Fruit fly (Drosophila melanogaster) whole organism, embryonic: ENCODE results near the gene CG15431.
A peak's percentile ranks its signal among the peaks of the same experiment; 100 is the strongest.

Experiments used
- Atf6 ChIP-seq: fragments of 200-800 bp; sonication (Bioruptor generic); IDR thresholded peaks from 2 replicates; pipeline ENCODE4 v1.3.6; 2022; ENCODE audit warnings: missing biosample characterization, missing genetic modification characterization
- CG10431 ChIP-seq: fragments of 200-800 bp; sonication (Bioruptor generic); optimal IDR thresholded peaks from 3 replicates; lab custom pipeline; 2018; ENCODE audit warnings: missing biosample characterization, mild to moderate bottlenecking, missing genetic modification characterization
- CG11085 ChIP-seq: fragments of 200-800 bp; sonication (Bioruptor generic); IDR thresholded peaks from 2 replicates; pipeline ENCODE4 v1.3.6; 2022; ENCODE audit warnings: missing biosample characterization, missing genetic modification characterization
- CG12659 ChIP-seq: fragments of 200-800 bp; sonication (Bioruptor generic); optimal IDR thresholded peaks from 3 replicates; lab custom pipeline; 2017; ENCODE audit warnings: mild to moderate bottlenecking, missing biosample characterization, missing genetic modification reagents, missing genetic modification characterization
- CG13287 ChIP-seq: fragments of 200-800 bp; sonication (Bioruptor generic); IDR thresholded peaks from 2 replicates; pipeline ENCODE4 v1.3.6; 2022; ENCODE audit warnings: missing biosample characterization, missing genetic modification characterization; ENCODE audit not compliant: partially characterized antibody
- CG13894 ChIP-seq: fragments of 200-800 bp; sonication (Bioruptor generic); optimal IDR thresholded peaks from 3 replicates; lab custom pipeline; 2018; ENCODE audit warnings: missing biosample characterization, mild to moderate bottlenecking, missing genetic modification characterization, moderate library complexity
- CG1647 ChIP-seq: fragments of 200-800 bp; sonication (Bioruptor generic); optimal IDR thresholded peaks from 3 replicates; lab custom pipeline; 2016; ENCODE audit warnings: missing biosample characterization, missing genetic modification characterization
- CG16813 ChIP-seq: fragments of 200-800 bp; sonication (Bioruptor generic); IDR thresholded peaks from 3 replicates; pipeline ENCODE4 v1.3.6; 2022; ENCODE audit warnings: missing biosample characterization, missing genetic modification characterization; ENCODE audit not compliant: partially characterized antibody
- CG17359 ChIP-seq: fragments of 200-800 bp; sonication (Bioruptor generic); optimal IDR thresholded peaks from 3 replicates; lab custom pipeline; 2018; ENCODE audit warnings: missing biosample characterization, mild to moderate bottlenecking, missing genetic modification characterization, moderate library complexity
- CG17829 ChIP-seq: fragments of 200-800 bp; optimal IDR thresholded peaks from 2 replicates; lab custom pipeline; 2019; ENCODE audit warnings: missing biosample characterization, mild to moderate bottlenecking, missing genetic modification characterization, moderate library complexity
- CG18599 ChIP-seq: fragments of 200-800 bp; sonication (Bioruptor generic); optimal IDR thresholded peaks from 3 replicates; lab custom pipeline; 2017; ENCODE audit warnings: missing biosample characterization, missing genetic modification characterization, mild to moderate bottlenecking, moderate library complexity, missing genetic modification reagents
- CG33213 ChIP-seq: fragments of 200-800 bp; sonication (Bioruptor generic); optimal IDR thresholded peaks from 3 replicates; lab custom pipeline; 2016; ENCODE audit warnings: missing biosample characterization, missing genetic modification characterization
- CG34224 ChIP-seq: fragments of 200-800 bp; sonication (Bioruptor generic); IDR thresholded peaks from 3 replicates; pipeline ENCODE4 v1.3.6; 2022; ENCODE audit warnings: missing biosample characterization, missing genetic modification characterization; ENCODE audit not compliant: partially characterized antibody
- CG42726 ChIP-seq: fragments of 200-800 bp; sonication (Bioruptor generic); IDR thresholded peaks from 2 replicates; pipeline ENCODE4 v1.3.6; 2022; ENCODE audit warnings: missing biosample characterization, missing genetic modification characterization; ENCODE audit not compliant: partially characterized antibody
- CG4328 ChIP-seq: fragments of 200-800 bp; sonication (Bioruptor generic); optimal IDR thresholded peaks from 3 replicates; lab custom pipeline; 2017; ENCODE audit warnings: missing biosample characterization, missing genetic modification reagents, missing genetic modification characterization
- CG7987 ChIP-seq: fragments of 200-800 bp; sonication (Bioruptor generic); optimal IDR thresholded peaks from 2 replicates; lab custom pipeline; 2018; ENCODE audit warnings: missing biosample characterization, mild to moderate bottlenecking, missing genetic modification characterization, moderate library complexity
- CG8290 ChIP-seq, 3 experiments: fragments of 200-800 bp; sonication (Bioruptor generic); optimal IDR thresholded peaks; 2 replicates each; lab custom pipeline; 2016 to 2019; ENCODE audit warnings: missing biosample characterization in 3 of 3, missing genetic modification characterization in 3 of 3, mild to moderate bottlenecking in 2 of 3, moderate library complexity in 1 of 3
- CG8359 ChIP-seq: fragments of 200-800 bp; sonication (Bioruptor generic); optimal IDR thresholded peaks from 2 replicates; lab custom pipeline; 2017; ENCODE audit warnings: missing biosample characterization, mild to moderate bottlenecking, missing genetic modification characterization, borderline replicate concordance
- CG9437 ChIP-seq: fragments of 200-800 bp; sonication (Bioruptor generic); optimal IDR thresholded peaks from 2 replicates; lab custom pipeline; 2018; ENCODE audit warnings: missing biosample characterization, mild to moderate bottlenecking, missing genetic modification characterization
- CG9876 ChIP-seq: fragments of 200-800 bp; sonication (Bioruptor generic); optimal IDR thresholded peaks from 2 replicates; lab custom pipeline; 2016; ENCODE audit warnings: missing biosample characterization, missing genetic modification characterization
- CoRest ChIP-seq: fragments of 200-800 bp; sonication (Bioruptor generic); optimal IDR thresholded peaks from 3 replicates; lab custom pipeline; 2018; ENCODE audit warnings: missing biosample characterization, mild to moderate bottlenecking, missing genetic modification characterization, moderate library complexity
- Drgx ChIP-seq: fragments of 200-800 bp; sonication (Bioruptor generic); IDR thresholded peaks from 2 replicates; pipeline ENCODE4 v1.3.6; 2022; ENCODE audit warnings: missing biosample characterization, missing genetic modification characterization
- HmgD ChIP-seq: fragments of 200-800 bp; sonication (Bioruptor generic); optimal IDR thresholded peaks from 3 replicates; lab custom pipeline; 2016; ENCODE audit warnings: missing biosample characterization, missing genetic modification characterization
- Lpt ChIP-seq: fragments of >200 bp; optimal IDR thresholded peaks from 2 replicates; lab custom pipeline; 2018; ENCODE audit warnings: missing biosample characterization, missing genetic modification characterization
- MBD-R2 ChIP-seq: fragments of 200-800 bp; sonication (Bioruptor generic); IDR thresholded peaks from 2 replicates; pipeline ENCODE4 v1.3.6; 2022; ENCODE audit warnings: missing biosample characterization, missing genetic modification characterization
- Med ChIP-seq: fragments of 200-800 bp; sonication (Bioruptor generic); peaks from one replicate; lab custom pipeline; 2016; ENCODE audit warnings: missing biosample characterization, missing genetic modification characterization, mild to moderate bottlenecking, inconsistent platforms, moderate library complexity
- NC2β ChIP-seq: fragments of 200-800 bp; sonication (Bioruptor generic); optimal IDR thresholded peaks from 2 replicates; lab custom pipeline; 2016; ENCODE audit warnings: missing biosample characterization, missing genetic modification characterization
- Sin3A ChIP-seq: fragments of >200 bp; optimal IDR thresholded peaks from 2 replicates; lab custom pipeline; 2018
- Sry-β ChIP-seq: fragments of 200-800 bp; sonication (Bioruptor generic); optimal IDR thresholded peaks from 2 replicates; lab custom pipeline; 2018; ENCODE audit warnings: missing biosample characterization, mild to moderate bottlenecking, missing genetic modification characterization, moderate library complexity
- Sry-δ ChIP-seq: fragments of 200-800 bp; sonication (Bioruptor generic); optimal IDR thresholded peaks from 2 replicates; lab custom pipeline; 2016; ENCODE audit warnings: missing biosample characterization, missing genetic modification characterization
- YL-1 ChIP-seq: fragments of 200-800 bp; sonication (Bioruptor generic); optimal IDR thresholded peaks from 3 replicates; lab custom pipeline; 2017; ENCODE audit warnings: missing biosample characterization, mild to moderate bottlenecking, missing genetic modification characterization
- ab ChIP-seq: fragments of 200-800 bp; sonication (Bioruptor generic); optimal IDR thresholded peaks from 2 replicates; lab custom pipeline; 2016; ENCODE audit warnings: missing biosample characterization, missing genetic modification characterization
- amos ChIP-seq: fragments of 200-800 bp; sonication (Bioruptor generic); IDR thresholded peaks from 2 replicates; pipeline ENCODE4 v1.3.6; 2022; ENCODE audit warnings: missing biosample characterization, missing genetic modification characterization; ENCODE audit not compliant: partially characterized antibody
- ash1 ChIP-seq: fragments of 200-800 bp; sonication (Bioruptor generic); optimal IDR thresholded peaks from 2 replicates; lab custom pipeline; 2018; ENCODE audit warnings: missing biosample characterization, mild to moderate bottlenecking, missing genetic modification characterization
- ato ChIP-seq: fragments of 200-800 bp; sonication (Bioruptor generic); IDR thresholded peaks from 2 replicates; pipeline ENCODE4 v1.3.6; 2022; ENCODE audit warnings: missing biosample characterization, missing genetic modification characterization; ENCODE audit not compliant: partially characterized antibody
- cg ChIP-seq: fragments of 200-800 bp; sonication (Bioruptor generic); optimal IDR thresholded peaks from 3 replicates; lab custom pipeline; 2019; ENCODE audit warnings: missing biosample characterization, mild to moderate bottlenecking, missing genetic modification characterization, moderate library complexity
- crp ChIP-seq, 2 experiments: fragments of 200-800 bp; sonication (Bioruptor generic); optimal IDR thresholded peaks; 2 replicates in 1 of 2; 3 replicates in 1 of 2; lab custom pipeline; 2017; ENCODE audit warnings: missing biosample characterization in 2 of 2, missing genetic modification characterization in 2 of 2, mild to moderate bottlenecking in 1 of 2, moderate library complexity in 1 of 2
- esg ChIP-seq: fragments of 200-800 bp; sonication (Bioruptor generic); conservative IDR thresholded peaks from 2 replicates; pipeline ENCODE4 v1.3.6; 2022; ENCODE audit warnings: missing biosample characterization, missing genetic modification characterization
- insv ChIP-seq, 2 experiments: fragments of 200-800 bp; sonication (Bioruptor generic); optimal IDR thresholded peaks; 3 replicates each; lab custom pipeline; 2016 to 2018; ENCODE audit warnings: missing biosample characterization in 2 of 2, missing genetic modification characterization in 2 of 2
- phol ChIP-seq: fragments of 200-800 bp; sonication (Bioruptor generic); optimal IDR thresholded peaks from 3 replicates; lab custom pipeline; 2018; ENCODE audit warnings: missing biosample characterization, mild to moderate bottlenecking, missing genetic modification characterization, moderate library complexity
- pita ChIP-seq: fragments of 200-800 bp; sonication (Bioruptor generic); optimal IDR thresholded peaks from 2 replicates; lab custom pipeline; 2017; ENCODE audit warnings: missing biosample characterization, mild to moderate bottlenecking, missing genetic modification characterization
- row ChIP-seq: fragments of 200-800 bp; sonication (Bioruptor generic); IDR thresholded peaks from 3 replicates; pipeline ENCODE4 v1.3.6; 2022; ENCODE audit warnings: missing biosample characterization, missing genetic modification characterization
- scrt ChIP-seq: fragments of 200-800 bp; sonication (Bioruptor generic); optimal IDR thresholded peaks from 2 replicates; lab custom pipeline; 2018; ENCODE audit warnings: missing biosample characterization, mild to moderate bottlenecking, missing genetic modification characterization, moderate library complexity
- sim ChIP-seq: fragments of 200-800 bp; sonication (Bioruptor generic); IDR thresholded peaks from 2 replicates; pipeline ENCODE4 v1.3.6; 2022; ENCODE audit warnings: missing biosample characterization, missing genetic modification characterization
- slp2 ChIP-seq: fragments of 200-800 bp; sonication (Bioruptor generic); optimal IDR thresholded peaks from 2 replicates; lab custom pipeline; 2016; ENCODE audit warnings: missing biosample characterization, missing genetic modification characterization
- tgo ChIP-seq: fragments of 200-800 bp; sonication (Bioruptor generic); IDR thresholded peaks from 3 replicates; pipeline ENCODE4 v1.3.6; 2022; ENCODE audit warnings: missing biosample characterization, missing genetic modification characterization
- zen ChIP-seq: fragments of 200-800 bp; sonication (Bioruptor generic); optimal IDR thresholded peaks from 3 replicates; lab custom pipeline; 2018; ENCODE audit warnings: missing biosample characterization, mild to moderate bottlenecking, missing genetic modification characterization, moderate library complexity
- zfh2 ChIP-seq: fragments of 200-800 bp; sonication (Bioruptor generic); optimal IDR thresholded peaks from 2 replicates; lab custom pipeline; 2016; ENCODE audit warnings: missing biosample characterization, missing genetic modification characterization

The CG15431 gene

dm6 chr2L:4454009-4454689 is 13.1 kb upstream of the CG15431 start, which contains the start of the genes Secp43 and ND-B8 (continued):
- TF ChIP-seq Sry-β (GFP tag; lab: Kevin White, UChicago), result no peak
- peak; percentile 90 for TF ChIP-seq pita (GFP tag; lab: Kevin White, UChicago)
- TF ChIP-seq row (GFP tag; lab: Robert Waterston, UW), result 0 out of 3 replicates have a peak, but pooled peaks have one; percentile 8
- TF ChIP-seq HmgD (GFP tag; lab: Kevin White, UChicago), result peak; percentile 74
- no peak for TF ChIP-seq cg (GFP tag; lab: Kevin White, UChicago)
- no peak for TF ChIP-seq esg
- no peak for TF ChIP-seq Drgx (GFP tag; lab: Robert Waterston, UW)
- TF ChIP-seq CG7987 (GFP tag; lab: Kevin White, UChicago), result no peak
- TF ChIP-seq Med (GFP tag; lab: Kevin White, UChicago), result peak; percentile 81
- TF ChIP-seq slp2 (GFP tag; lab: Kevin White, UChicago), result no peak
- peak; percentile 59 for TF ChIP-seq zen (tag; lab: Kevin White, UChicago)
- TF ChIP-seq CoRest (tag; lab: Kevin White, UChicago), result peak; percentile 36
- no peak for TF ChIP-seq CG4328 (GFP tag; lab: Kevin White, UChicago)
- TF ChIP-seq zfh2, result no peak
- peak; percentile 41 for TF ChIP-seq YL-1 (GFP tag; lab: Kevin White, UChicago)
- no peak for TF ChIP-seq sim (GFP tag; lab: Robert Waterston, UW)
- TF ChIP-seq CG11085 (GFP tag; lab: Robert Waterston, UW), result no peak
- TF ChIP-seq CG13894 (tag; lab: Kevin White, UChicago), result peak; percentile 65
- TF ChIP-seq insv (GFP tag; optimal IDR thresholded peaks at IDR 0.05; lab: Kevin White, UChicago), result peak in 1 of 2 experiments; percentile 18
- TF ChIP-seq ash1 (GFP tag; lab: Kevin White, UChicago), result no peak
- peak; percentile 82 for TF ChIP-seq CG13287 (GFP tag; lab: Robert Waterston, UW)
- peak; percentile 80 for TF ChIP-seq amos
- TF ChIP-seq MBD-R2 (GFP tag; lab: Robert Waterston, UW), result peak; percentile 93
- TF ChIP-seq phol (tag; lab: Kevin White, UChicago), result peak; percentile 64
- TF ChIP-seq Atf6, result 0 out of 2 replicates have a peak, but pooled peaks have one; percentile 13
- peak; percentile 15 for TF ChIP-seq CG17829 (tag; lab: Kevin White, UChicago)
- TF ChIP-seq Sin3A (lab: Kevin White, UChicago), result peak; percentile 64
- no peak for TF ChIP-seq CG1647 (GFP tag; lab: Kevin White, UChicago)
- peak; percentile 69 for TF ChIP-seq CG12659 (GFP tag; lab: Kevin White, UChicago)
- no peak for TF ChIP-seq NC2β
- TF ChIP-seq CG16813, result peak; percentile 80
- peak; percentile 39 for TF ChIP-seq CG33213 (GFP tag; lab: Kevin White, UChicago)
- no peak for TF ChIP-seq Lpt (GFP tag; lab: Kevin White, UChicago)
- no peak for TF ChIP-seq CG17359 (tag; lab: Kevin White, UChicago)
- TF ChIP-seq CG10431 (GFP tag; lab: Kevin White, UChicago), result no peak
- no peak for TF ChIP-seq CG8359
- no peak for TF ChIP-seq ab (GFP tag; lab: Kevin White, UChicago)
- peak; percentile 62 for TF ChIP-seq CG34224
- TF ChIP-seq CG18599, result no peak
- TF ChIP-seq crp (GFP tag; optimal IDR thresholded peaks at IDR 0.05; lab: Kevin White, UChicago), result peak in 1 of 2 experiments; percentile 58
- no peak for TF ChIP-seq CG9876
- peak; percentile 91 for TF ChIP-seq scrt
- TF ChIP-seq tgo (GFP tag; lab: Robert Waterston, UW), result no peak
- TF ChIP-seq Sry-δ, result peak; percentile 82
- peak; percentile 2 for TF ChIP-seq CG9437 (GFP tag; lab: Kevin White, UChicago)
- TF ChIP-seq ato (GFP tag; lab: Robert Waterston, UW), result peak; percentile 77
- TF ChIP-seq CG8290 (GFP tag; optimal IDR thresholded peaks at IDR 0.05; lab: Kevin White, UChicago), result peak; percentile 56
- peak in 1 of 2 experiments; percentile 71 for TF ChIP-seq CG8290 (tag; optimal IDR thresholded peaks at IDR 0.05; lab: Kevin White, UChicago)
- peak; percentile 83 for TF ChIP-seq CG42726 (GFP tag; lab: Robert Waterston, UW)
